Fruit fly (Drosophila melanogaster): ENCODE results near the gene bowl.

bowl gene

dm6 chr2L:3813255-3813875 is 41.9 kb downstream of the bowl start, which contains the start of gene CG3407 (continued):
- TF ChIP-seq fd64A (GFP tag; optimal IDR thresholded peaks at IDR 0.05): no peak
- no peak for TF ChIP-seq CTCF (GFP tag; optimal IDR thresholded peaks at IDR 0.05)
- no peak for TF ChIP-seq sug (tag; optimal IDR thresholded peaks at IDR 0.05)
- TF ChIP-seq CG10959 (GFP tag; IDR thresholded peaks at IDR 0.05): no peak
- no peak for TF ChIP-seq CG17328 (GFP tag; IDR thresholded peaks at IDR 0.05)
- TF ChIP-seq amos (GFP tag; IDR thresholded peaks at IDR 0.05; ENCODE audit: partially characterized antibody): peak; percentile 82
- TF ChIP-seq Awh (GFP tag; IDR thresholded peaks at IDR 0.05): no peak
- TF ChIP-seq chm (GFP tag; IDR thresholded peaks at IDR 0.05): no peak; the same call in none of the 2 replicates
- TF ChIP-seq CG42726 (GFP tag; IDR thresholded peaks at IDR 0.05; ENCODE audit: partially characterized antibody): peak; percentile 57
- peak; percentile 62 for TF ChIP-seq trem (tag; optimal IDR thresholded peaks at IDR 0.05)
- no peak for TF ChIP-seq tup (GFP tag; optimal IDR thresholded peaks at IDR 0.05)
- no peak for TF ChIP-seq gt (GFP tag; IDR thresholded peaks at IDR 0.05)
- no peak for TF ChIP-seq Fer2 (tag; optimal IDR thresholded peaks at IDR 0.05)
- TF ChIP-seq da (GFP tag; optimal IDR thresholded peaks at IDR 0.05): no peak
- peak; percentile 71 for TF ChIP-seq Sry-δ (GFP tag; optimal IDR thresholded peaks at IDR 0.05)
- peak; percentile 56 for TF ChIP-seq inv (GFP tag; IDR thresholded peaks at IDR 0.05; ENCODE audit: partially characterized antibody)
- TF ChIP-seq CG16863 (GFP tag; optimal IDR thresholded peaks at IDR 0.05): no peak
- peak; percentile 20 for TF ChIP-seq tx (GFP tag; optimal IDR thresholded peaks at IDR 0.05)
- TF ChIP-seq eve (GFP tag; optimal IDR thresholded peaks at IDR 0.05): peak in 1 of 2 experiments; percentile 39
- no peak for TF ChIP-seq CG2202 (tag; optimal IDR thresholded peaks at IDR 0.05)
- peak; percentile 57 for TF ChIP-seq chn (GFP tag; optimal IDR thresholded peaks at IDR 0.05)
- TF ChIP-seq mld (GFP tag; IDR thresholded peaks at IDR 0.05; ENCODE audit: partially characterized antibody): no peak
- TF ChIP-seq Ssrp (tag; optimal IDR thresholded peaks at IDR 0.05): no peak
- no peak for TF ChIP-seq sim (GFP tag; IDR thresholded peaks at IDR 0.05)
- no peak for TF ChIP-seq z (GFP tag; IDR thresholded peaks at IDR 0.05)
- TF ChIP-seq CG6689 (GFP tag; IDR thresholded peaks at IDR 0.05): no peak
- TF ChIP-seq Pdp1 (GFP tag; optimal IDR thresholded peaks at IDR 0.05): peak in 1 of 2 experiments; percentile 49
- no peak for TF ChIP-seq wdn (GFP tag; IDR thresholded peaks at IDR 0.05)
- no peak for TF ChIP-seq CG14441 (GFP tag; IDR thresholded peaks at IDR 0.05)
- no peak for TF ChIP-seq CG6254 (GFP tag; optimal IDR thresholded peaks at IDR 0.05)
- TF ChIP-seq Xrp1 (GFP tag; IDR thresholded peaks at IDR 0.05): no peak
- TF ChIP-seq dati (GFP tag; IDR thresholded peaks at IDR 0.05): no peak
- TF ChIP-seq twi (tag; optimal IDR thresholded peaks at IDR 0.05): peak; percentile 54
- TF ChIP-seq bigmax (GFP tag; optimal IDR thresholded peaks at IDR 0.05): no peak
- no peak for TF ChIP-seq CG7839 (tag; optimal IDR thresholded peaks at IDR 0.05)
- TF ChIP-seq gem (tag; optimal IDR thresholded peaks at IDR 0.05): peak; percentile 36
- TF ChIP-seq CG7786 (GFP tag; optimal IDR thresholded peaks at IDR 0.05): peak; percentile 68
- TF ChIP-seq CG17361 (GFP tag; IDR thresholded peaks at IDR 0.05): no peak
- no peak for TF ChIP-seq Sox100B (GFP tag; optimal IDR thresholded peaks at IDR 0.05)
- TF ChIP-seq Rx (GFP tag; IDR thresholded peaks at IDR 0.05): no peak
- no peak for TF ChIP-seq CG6654 (GFP tag; optimal IDR thresholded peaks at IDR 0.05)
- TF ChIP-seq CG17359 (tag; optimal IDR thresholded peaks at IDR 0.05): no peak
- TF ChIP-seq Oli (tag; optimal IDR thresholded peaks at IDR 0.05): no peak
- no peak for TF ChIP-seq CG30020 (tag; optimal IDR thresholded peaks at IDR 0.05)
- TF ChIP-seq tio (GFP tag; optimal IDR thresholded peaks at IDR 0.05): no peak
- peak; percentile 52; the same call in 1 of the 3 replicates for TF ChIP-seq CG6175 (GFP tag; IDR thresholded peaks at IDR 0.05)
- TF ChIP-seq insv (GFP tag; optimal IDR thresholded peaks at IDR 0.05): no peak
- TF ChIP-seq CG4360 (GFP tag; IDR thresholded peaks at IDR 0.05): peak; percentile 92
- TF ChIP-seq D (optimal IDR thresholded peaks at IDR 0.05): no peak
- TF ChIP-seq D (GFP tag; optimal IDR thresholded peaks at IDR 0.05): no peak
- TF ChIP-seq CG31388 (GFP tag; optimal IDR thresholded peaks at IDR 0.05): no peak
- TF ChIP-seq sd (tag; optimal IDR thresholded peaks at IDR 0.05): no peak

Data from whole organism, embryonic.